Fruit fly (Drosophila melanogaster) whole organism, wandering third instar larva: ENCODE results near the gene CG14309.

Experiments
- Abd-B ChIP-seq: fragments of >200 bp; optimal IDR thresholded peaks from 2 replicates; lab custom pipeline; 2017; ENCODE audit warnings: missing biosample characterization, missing genetic modification characterization
- CG9705 ChIP-seq: fragments of 200-800 bp; sonication (Bioruptor generic); optimal IDR thresholded peaks from 2 replicates; lab custom pipeline; 2018; ENCODE audit warnings: missing biosample characterization, mild to moderate bottlenecking, missing genetic modification characterization
- Dfd ChIP-seq: fragments of >200 bp; optimal IDR thresholded peaks from 2 replicates; lab custom pipeline; 2017; ENCODE audit warnings: missing biosample characterization, missing genetic modification characterization
- HLH106 ChIP-seq: fragments of 200-800 bp; optimal IDR thresholded peaks from 3 replicates; lab custom pipeline; 2019; ENCODE audit warnings: missing biosample characterization, mild to moderate bottlenecking, missing genetic modification characterization, moderate library complexity
- Hr78 ChIP-seq: fragments of >200 bp; optimal IDR thresholded peaks from 2 replicates; lab custom pipeline; 2017; ENCODE audit warnings: missing biosample characterization, missing genetic modification characterization
- OdsH ChIP-seq: fragments of 200-800 bp; sonication (Bioruptor generic); optimal IDR thresholded peaks from 2 replicates; lab custom pipeline; 2016; ENCODE audit warnings: missing biosample characterization, mild to moderate bottlenecking, missing genetic modification characterization
- brk ChIP-seq: fragments of 200-800 bp; sonication (Bioruptor generic); optimal IDR thresholded peaks from 2 replicates; lab custom pipeline; 2016; ENCODE audit warnings: missing biosample characterization, mild to moderate bottlenecking, missing genetic modification characterization
- dl ChIP-seq, 2 experiments: fragments of 175-275, 200-275 bp in 1 of 2; fragments of 200-275 bp in 1 of 2; sonication (Bioruptor generic); optimal IDR thresholded peaks; lab custom pipeline; 2018; ENCODE audit warnings: mild to moderate bottlenecking in 2 of 2, missing biosample characterization in 2 of 2, missing genetic modification characterization in 2 of 2, moderate library complexity in 2 of 2; ENCODE audit not compliant: partially characterized antibody in 2 of 2, insufficient read depth in 1 of 2
- fru ChIP-seq: fragments of 200-800 bp; sonication (Bioruptor generic); optimal IDR thresholded peaks from 3 replicates; lab custom pipeline; 2016; ENCODE audit warnings: missing biosample characterization, mild to moderate bottlenecking, missing genetic modification characterization
- rgr ChIP-seq: fragments of 200-800 bp; sonication (Bioruptor generic); optimal IDR thresholded peaks from 3 replicates; lab custom pipeline; 2016; ENCODE audit warnings: missing biosample characterization, mild to moderate bottlenecking, missing genetic modification characterization
- sage ChIP-seq: fragments of 200-800 bp; sonication (Bioruptor generic); optimal IDR thresholded peaks from 2 replicates; lab custom pipeline; 2016; ENCODE audit warnings: missing biosample characterization, mild to moderate bottlenecking, missing genetic modification characterization
- sv ChIP-seq: fragments of 200-800 bp; sonication (Bioruptor generic); optimal IDR thresholded peaks from 3 replicates; lab custom pipeline; 2016; ENCODE audit warnings: missing biosample characterization, missing genetic modification characterization
- usp ChIP-seq: fragments of >200 bp; optimal IDR thresholded peaks from 2 replicates; lab custom pipeline; 2017; ENCODE audit warnings: missing biosample characterization, missing genetic modification characterization

DNA sequence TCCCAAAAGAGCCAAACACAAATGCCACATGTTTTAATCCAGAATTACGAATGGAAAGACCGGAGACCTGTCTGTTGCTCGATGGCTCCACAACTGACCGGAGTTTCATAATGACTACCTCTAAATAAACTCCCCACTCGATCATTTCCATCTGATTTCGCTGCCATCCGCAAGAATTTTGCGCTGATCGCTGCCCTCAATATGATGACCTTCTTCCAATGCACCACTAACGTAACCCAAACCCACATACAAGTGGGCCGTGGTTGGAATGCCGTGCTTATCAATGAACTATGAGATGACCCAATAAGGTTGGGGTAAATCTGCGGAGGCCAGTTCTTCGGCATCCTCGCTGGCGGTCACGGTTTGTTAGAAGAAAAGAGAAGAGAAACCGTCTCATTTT is at the start of gene CG14309:
- TF ChIP-seq sv (GFP tag; lab: Kevin White, UChicago) (no peak), brk (GFP tag; lab: Kevin White, UChicago) (no peak), Hr78 (GFP tag; lab: Kevin White, UChicago) (no peak), rgr (GFP tag; lab: Kevin White, UChicago) (no peak), Abd-B (no peak), OdsH (GFP tag; lab: Kevin White, UChicago) (no peak), usp (GFP tag; lab: Kevin White, UChicago) (no peak), fru (no peak), Dfd (GFP tag; lab: Kevin White, UChicago) (no peak), CG9705 (no peak), sage (GFP tag; lab: Kevin White, UChicago) (no peak), HLH106 (tag; lab: Kevin White, UChicago) (no peak), dl (GFP tag; optimal IDR thresholded peaks at IDR 0.05; lab: Kevin White, UChicago; ENCODE audit: insufficient read depth in 1 of 2, partially characterized antibody in 2 of 2) (no peak)
